Worm (Caenorhabditis elegans) whole organism, early embryonic: ENCODE measurements around the gene T05C7.5.

ENCODE experiments used
- flt-1 ChIP-seq: fragments of 200-800 bp; sonication (Bioruptor generic); IDR thresholded peaks from 2 replicates; pipeline ENCODE4 v1.3.6; 2022; ENCODE audit warnings: missing genetic modification characterization, missing compliant biosample characterization
- hnd-1 ChIP-seq: sonication (generic microtip); optimal IDR thresholded peaks from 2 replicates; lab custom pipeline; 2016; ENCODE audit warnings: missing genetic modification characterization, missing compliant biosample characterization

DNA sequence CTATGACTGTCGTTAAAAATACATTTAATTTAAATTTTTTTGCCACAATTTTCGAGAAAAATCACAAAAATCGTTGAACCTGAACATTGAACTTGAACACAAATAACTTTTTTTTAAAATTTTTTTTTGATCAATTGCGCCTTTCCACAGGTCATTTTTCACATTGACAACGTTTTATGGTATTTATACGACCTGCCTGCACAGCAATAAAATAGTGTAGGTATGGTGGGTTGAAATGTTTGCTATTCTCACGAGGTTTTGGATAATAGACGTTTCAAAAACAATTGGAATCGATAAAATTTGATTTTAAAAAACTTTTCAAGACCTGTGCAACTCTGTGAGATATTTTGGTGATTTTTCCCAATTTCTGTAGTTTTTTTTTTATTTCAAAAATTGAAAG, 19.5 kb upstream of the T05C7.5 start:
- TF ChIP-seq flt-1 (GFP tag; lab: Robert Waterston, UW) (no peak), hnd-1 (no peak)
